Worm (Caenorhabditis elegans) whole organism, L2 larva: ENCODE data around the gene C01G12.7.

Experiments used
- ZK546.5 ChIP-seq: sonication (generic microtip); optimal IDR thresholded peaks from 2 replicates; lab custom pipeline; 2017; ENCODE audit warnings: missing biosample characterization, missing genetic modification characterization
- egl-27 ChIP-seq: sonication (generic microtip); optimal IDR thresholded peaks from 3 replicates; lab custom pipeline; 2017; ENCODE audit warnings: missing biosample characterization, missing genetic modification reagents, missing genetic modification characterization
- fos-1 ChIP-seq: fragments of 150-350 bp; optimal IDR thresholded peaks from 2 replicates; lab custom pipeline; 2014; ENCODE audit warnings: missing biosample characterization, missing genetic modification characterization
- lin-11 ChIP-seq: fragments of 150-350 bp; sonication (generic microtip); optimal IDR thresholded peaks from 2 replicates; lab custom pipeline; 2014; ENCODE audit warnings: missing biosample characterization, missing genetic modification characterization, inconsistent platforms, mixed read lengths
- lin-13 ChIP-seq: fragments of 150-350 bp; optimal IDR thresholded peaks from 2 replicates; lab custom pipeline; 2014; ENCODE audit warnings: missing biosample characterization, missing genetic modification reagents, missing genetic modification characterization
- lin-39 ChIP-seq: fragments of 150-350 bp; optimal IDR thresholded peaks from 2 replicates; lab custom pipeline; 2014; ENCODE audit warnings: missing biosample characterization, missing genetic modification reagents, missing genetic modification characterization
- lsy-2 ChIP-seq, 2 experiments: fragments of 150-350 bp in 1 of 2; sonication (generic microtip) in 1 of 2; optimal IDR thresholded peaks; 2 replicates each; lab custom pipeline; 2014 to 2017; ENCODE audit warnings: missing biosample characterization in 2 of 2, missing genetic modification characterization in 2 of 2
- mdl-1 ChIP-seq, 2 experiments: fragments of 150-350 bp in 1 of 2; sonication (generic microtip) in 1 of 2; optimal IDR thresholded peaks; 2 replicates each; lab custom pipeline; 2017; ENCODE audit warnings: missing biosample characterization in 2 of 2, missing genetic modification characterization in 2 of 2
- nhr-11 ChIP-seq: fragments of 150-350 bp; optimal IDR thresholded peaks from 2 replicates; lab custom pipeline; 2014; ENCODE audit warnings: missing biosample characterization, missing genetic modification characterization
- nhr-129 ChIP-seq: fragments of 150-350 bp; optimal IDR thresholded peaks from 2 replicates; lab custom pipeline; 2014; ENCODE audit warnings: missing biosample characterization, missing genetic modification characterization
- nhr-237 ChIP-seq: fragments of 150-350 bp; optimal IDR thresholded peaks from 2 replicates; lab custom pipeline; 2014; ENCODE audit warnings: missing biosample characterization, missing genetic modification characterization
- unc-55 ChIP-seq: fragments of 150-350 bp; sonication (generic microtip); optimal IDR thresholded peaks from 3 replicates; lab custom pipeline; 2014; ENCODE audit warnings: missing biosample characterization, missing genetic modification reagents, missing genetic modification characterization
- unc-62 ChIP-seq: fragments of 150-350 bp; optimal IDR thresholded peaks from 2 replicates; lab custom pipeline; 2014; ENCODE audit warnings: missing biosample characterization, missing genetic modification reagents, missing genetic modification characterization
- ztf-4 ChIP-seq: fragments of 150-350 bp; optimal IDR thresholded peaks from 2 replicates; lab custom pipeline; 2014; ENCODE audit warnings: missing biosample characterization, missing genetic modification characterization

- TF ChIP-seq unc-62 (GFP tag; lab: Kevin White, UChicago), result no peak
- TF ChIP-seq lin-11 (tag; lab: Kevin White, UChicago), result no peak
- TF ChIP-seq fos-1 (tag; lab: Kevin White, UChicago), result no peak
- TF ChIP-seq lin-39 (tag; lab: Kevin White, UChicago), result no peak
- TF ChIP-seq nhr-237 (tag; lab: Kevin White, UChicago), result no peak
- no peak for TF ChIP-seq ZK546.5 (tag; lab: Kevin White, UChicago)
- no peak for TF ChIP-seq unc-55
- TF ChIP-seq mdl-1 (tag; optimal IDR thresholded peaks at IDR 0.05; lab: Kevin White, UChicago), result no peak
- TF ChIP-seq egl-27 (tag; lab: Kevin White, UChicago), result no peak
- no peak for TF ChIP-seq nhr-129 (tag; lab: Kevin White, UChicago)
- no peak for TF ChIP-seq ztf-4 (tag; lab: Kevin White, UChicago)
- no peak for TF ChIP-seq lin-13 (GFP tag; lab: Kevin White, UChicago)
- no peak for TF ChIP-seq nhr-11 (tag; lab: Kevin White, UChicago)
- no peak for TF ChIP-seq lsy-2 (tag; optimal IDR thresholded peaks at IDR 0.05; lab: Kevin White, UChicago)
Observed at ce11 chrII:14636737-14637136, 45.0 kb upstream of the C01G12.7 start, which contains the start of gene sre-13.
